Worm (Caenorhabditis elegans): ENCODE data around the gene dre-1.

dre-1 gene

DNA sequence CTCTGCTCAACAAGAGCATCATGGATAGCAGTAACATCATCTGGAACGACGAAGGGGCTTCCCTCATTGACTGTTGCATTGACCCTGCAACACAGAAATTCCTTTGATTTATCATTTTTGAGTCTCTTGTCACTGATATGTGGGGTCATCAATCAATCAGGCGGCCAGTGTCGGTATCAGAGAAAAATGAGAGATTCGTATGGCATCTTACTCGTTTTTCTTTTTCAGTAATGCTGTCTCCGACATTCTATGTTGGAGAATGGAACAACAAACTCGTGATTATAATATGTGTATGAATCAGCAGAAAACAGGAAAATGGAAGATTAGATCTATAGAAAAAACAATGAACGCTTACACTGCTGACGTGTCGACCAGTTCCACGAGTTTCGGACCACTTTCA, 43.1 kb downstream of the dre-1 start:
- TF ChIP-seq zag-1 (tag; optimal IDR thresholded peaks at IDR 0.05) (no peak), ets-5 (GFP tag; IDR thresholded peaks at IDR 0.05) (no peak), efl-3 (GFP tag; optimal IDR thresholded peaks at IDR 0.05) (no peak), nhr-47 (tag; optimal IDR thresholded peaks at IDR 0.05) (no peak), ceh-82 (tag; optimal IDR thresholded peaks at IDR 0.05) (no peak), sptf-1 (tag; optimal IDR thresholded peaks at IDR 0.05) (no peak), nhr-85 (tag) (peak; percentile 91), C16A3.4 (tag; optimal IDR thresholded peaks at IDR 0.05) (no peak), unc-98 (GFP tag; IDR thresholded peaks at IDR 0.05) (no peak), hpl-2 (GFP tag; optimal IDR thresholded peaks at IDR 0.05) (no peak), sox-4 (tag; optimal IDR thresholded peaks at IDR 0.05) (no peak), mef-2 (tag; optimal IDR thresholded peaks at IDR 0.05) (no peak), nhr-76 (tag; optimal IDR thresholded peaks at IDR 0.05) (no peak), fkh-4 (tag; optimal IDR thresholded peaks at IDR 0.05; ENCODE audit: borderline replicate concordance) (no peak), swsn-7 (tag; optimal IDR thresholded peaks at IDR 0.05) (no peak), nhr-28 (tag; optimal IDR thresholded peaks at IDR 0.05) (no peak), dsc-1 (tag; optimal IDR thresholded peaks at IDR 0.05) (no peak), ceh-8 (GFP tag; optimal IDR thresholded peaks at IDR 0.05) (no peak), pqm-1 (tag; optimal IDR thresholded peaks at IDR 0.05) (no peak), fos-1 (tag; optimal IDR thresholded peaks at IDR 0.05) (no peak), ama-1 (optimal IDR thresholded peaks at IDR 0.05) (no peak), skn-1 (tag; optimal IDR thresholded peaks at IDR 0.05) (no peak), tlp-1 (tag; optimal IDR thresholded peaks at IDR 0.05) (no peak), nhr-77 (tag; optimal IDR thresholded peaks at IDR 0.05) (no peak), unc-62 (GFP tag; optimal IDR thresholded peaks at IDR 0.05) (no peak), mep-1 (tag; optimal IDR thresholded peaks at IDR 0.05) (peak; percentile 12), snpc-4 (tag; optimal IDR thresholded peaks at IDR 0.05) (no peak), fkh-10 (GFP tag; optimal IDR thresholded peaks at IDR 0.05) (no peak), xbp-1 (tag; optimal IDR thresholded peaks at IDR 0.05) (no peak), nhr-71 (tag; optimal IDR thresholded peaks at IDR 0.05) (peak; percentile 64), lin-39 (tag; optimal IDR thresholded peaks at IDR 0.05) (no peak), nhr-12 (tag; optimal IDR thresholded peaks at IDR 0.05) (no peak), nhr-237 (tag; optimal IDR thresholded peaks at IDR 0.05) (no peak), hlh-4 (tag; optimal IDR thresholded peaks at IDR 0.05) (no peak), ceh-90 (tag; optimal IDR thresholded peaks at IDR 0.05) (no peak), egl-13 (tag; optimal IDR thresholded peaks at IDR 0.05) (no peak), C34B4.2 (tag; optimal IDR thresholded peaks at IDR 0.05) (no peak), unc-30 (tag; optimal IDR thresholded peaks at IDR 0.05) (no peak), Y116A8C.19 (tag; optimal IDR thresholded peaks at IDR 0.05; ENCODE audit: borderline replicate concordance) (no peak), dpl-1 (GFP tag; optimal IDR thresholded peaks at IDR 0.05) (no peak), nhr-19 (GFP tag; conservative IDR thresholded peaks at IDR 0.05) (peak; percentile 32; the same call in 1 of the 2 replicates), ztf-4 (tag; optimal IDR thresholded peaks at IDR 0.05) (no peak), jun-1 (tag; optimal IDR thresholded peaks at IDR 0.05) (no peak), alr-1 (tag; optimal IDR thresholded peaks at IDR 0.05; ENCODE audit: borderline replicate concordance) (no peak), nhr-20 (tag; optimal IDR thresholded peaks at IDR 0.05) (peak; percentile 74), unc-86 (tag; optimal IDR thresholded peaks at IDR 0.05) (no peak), ztf-11 (tag; optimal IDR thresholded peaks at IDR 0.05) (no peak), mdl-1 (tag; optimal IDR thresholded peaks at IDR 0.05) (no peak), irx-1 (tag; optimal IDR thresholded peaks at IDR 0.05) (no peak), aha-1 (tag; optimal IDR thresholded peaks at IDR 0.05) (no peak), egl-27 (tag; optimal IDR thresholded peaks at IDR 0.05) (no peak), tbx-2 (tag; optimal IDR thresholded peaks at IDR 0.05) (peak; percentile 18), fkh-8 (tag; optimal IDR thresholded peaks at IDR 0.05) (no peak), nhr-90 (tag; optimal IDR thresholded peaks at IDR 0.05; ENCODE audit: poor library complexity) (no peak), snu-23 (GFP tag; optimal IDR thresholded peaks at IDR 0.05) (peak; percentile 42)
